Worm (Caenorhabditis elegans): ENCODE data around the gene btf-1.

Gene btf-1

DNA sequence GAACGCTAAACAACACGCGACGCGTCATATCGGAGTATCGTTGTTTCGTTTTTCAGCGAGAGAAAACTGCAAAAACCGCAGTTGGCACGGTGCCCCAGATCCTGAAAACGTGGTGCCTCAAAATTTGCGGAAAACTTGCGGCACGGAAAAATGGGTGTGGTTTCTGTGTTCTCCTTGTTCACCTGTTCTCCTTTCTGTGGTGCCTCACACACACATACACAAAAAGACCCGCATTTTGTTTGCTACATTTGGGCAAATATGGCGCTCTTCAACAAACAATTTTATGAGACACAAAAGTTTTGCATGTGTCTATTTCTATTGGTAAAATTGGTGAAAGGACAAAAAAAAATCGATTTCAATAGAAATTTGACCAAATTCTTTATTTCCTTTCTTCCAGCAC is 1.1 kb upstream of the btf-1 start:
- TF ChIP-seq attf-3 (GFP tag; conservative IDR thresholded peaks at IDR 0.05) (0 out of 2 replicates have a peak, but pooled peaks have one; percentile 8), ceh-100 (GFP tag; IDR thresholded peaks at IDR 0.05) (peak; percentile 60), ztf-3 (GFP tag; optimal IDR thresholded peaks at IDR 0.05) (no peak), ceh-58 (GFP tag; IDR thresholded peaks at IDR 0.05) (no peak), hsf-1 (GFP tag; IDR thresholded peaks at IDR 0.05) (0 out of 2 replicates have a peak, but pooled peaks have one; percentile 23), egl-44 (GFP tag; IDR thresholded peaks at IDR 0.05) (no peak)

DNA sequence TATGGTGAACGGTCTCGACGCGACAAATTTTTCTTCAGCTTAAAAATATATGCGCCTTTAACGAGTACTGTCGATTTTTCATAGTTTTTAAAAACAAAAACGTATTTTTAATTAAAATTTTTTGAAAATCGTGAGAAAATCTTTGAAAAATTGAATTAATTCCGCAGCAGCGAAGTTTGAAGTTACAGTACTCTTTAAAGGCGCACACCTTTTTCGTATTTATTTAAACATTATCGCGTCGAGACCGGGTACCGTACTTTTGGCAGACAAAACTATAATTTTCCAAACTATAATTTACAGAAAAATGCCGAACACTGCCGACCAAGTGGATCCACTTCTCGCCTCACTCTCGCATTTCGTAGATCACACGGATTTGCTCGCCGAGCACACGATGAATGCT is 15.8 kb downstream of the btf-1 start, which contains the start of gene F15D4.2:
Gene F15D4.2, plus strand, starts transcription at position 301 of the 400 bp plus-strand sequence.
- TF ChIP-seq F10E7.11 (tag; optimal IDR thresholded peaks at IDR 0.05) (no peak), Y53F4B.3 (GFP tag; IDR thresholded peaks at IDR 0.05) (no peak), madf-10 (tag; optimal IDR thresholded peaks at IDR 0.05) (no peak), lsy-27 (tag; optimal IDR thresholded peaks at IDR 0.05; ENCODE audit: borderline replicate concordance, insufficient read depth) (no peak), Y53G8AR.9 (GFP tag; conservative IDR thresholded peaks at IDR 0.05) (no peak), atf-7 (tag; optimal IDR thresholded peaks at IDR 0.05) (no peak), somi-1 (GFP tag; optimal IDR thresholded peaks at IDR 0.05) (no peak), nfya-2 (GFP tag; IDR thresholded peaks at IDR 0.05) (no peak), lag-1 (GFP tag; IDR thresholded peaks at IDR 0.05) (no peak), ceh-100 (GFP tag; IDR thresholded peaks at IDR 0.05) (no peak), dpl-1 (GFP tag; optimal IDR thresholded peaks at IDR 0.05) (no peak), ztf-28 (GFP tag; IDR thresholded peaks at IDR 0.05) (no peak), snpc-4 (GFP tag; optimal IDR thresholded peaks at IDR 0.05) (no peak), snpc-4 (tag; optimal IDR thresholded peaks at IDR 0.05) (no peak), cebp-1 (GFP tag; IDR thresholded peaks at IDR 0.05) (no peak), cebp-1 (tag; optimal IDR thresholded peaks at IDR 0.05) (no peak), hlh-26 (GFP tag; conservative IDR thresholded peaks at IDR 0.05) (no peak), aptf-2 (GFP tag; conservative IDR thresholded peaks at IDR 0.05) (no peak), F39B2.1 (GFP tag; IDR thresholded peaks at IDR 0.05) (no peak)

DNA sequence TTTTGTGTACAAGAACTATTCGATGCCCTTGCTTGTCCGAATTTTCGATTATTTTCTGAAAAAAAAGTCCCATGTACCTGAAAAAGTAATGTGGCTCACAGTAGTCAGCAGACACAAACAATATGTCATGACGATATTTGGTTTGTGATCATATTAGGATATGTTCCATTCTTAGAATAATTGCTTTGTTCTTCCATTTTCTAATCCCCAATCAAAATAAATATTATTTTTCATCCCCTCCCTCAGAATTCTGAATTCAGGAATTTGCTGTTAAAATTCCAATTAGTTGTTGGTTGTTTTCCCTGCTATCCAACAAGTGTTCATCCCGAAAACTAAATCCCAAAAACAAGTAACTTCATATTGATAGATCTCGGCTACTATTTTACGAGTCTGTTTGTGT is 19.4 kb downstream of the btf-1 start:
- TF ChIP-seq ZK185.1 (tag; optimal IDR thresholded peaks at IDR 0.05; ENCODE audit: poor library complexity, severe bottlenecking) (no peak), lag-1 (GFP tag; IDR thresholded peaks at IDR 0.05) (no peak), F55B11.4 (tag; optimal IDR thresholded peaks at IDR 0.05; ENCODE audit: borderline replicate concordance, insufficient read depth) (no peak), ceh-27 (GFP tag; optimal IDR thresholded peaks at IDR 0.05) (no peak), attf-5 (GFP tag; optimal IDR thresholded peaks at IDR 0.05) (no peak), dox-1 (GFP tag; IDR thresholded peaks at IDR 0.05) (no peak), ceh-79 (tag; optimal IDR thresholded peaks at IDR 0.05) (no peak), madf-3 (GFP tag; IDR thresholded peaks at IDR 0.05) (no peak), let-526 (GFP tag; IDR thresholded peaks at IDR 0.05) (no peak), ama-1 (optimal IDR thresholded peaks at IDR 0.05) (no peak), ama-1 (GFP tag; optimal IDR thresholded peaks at IDR 0.05) (no peak), nhr-27 (tag; optimal IDR thresholded peaks at IDR 0.05) (no peak), B0035.1 (tag; optimal IDR thresholded peaks at IDR 0.05) (no peak), let-607 (tag; optimal IDR thresholded peaks at IDR 0.05) (no peak), B0336.3 (GFP tag; IDR thresholded peaks at IDR 0.05) (no peak), F52B5.7 (tag; optimal IDR thresholded peaks at IDR 0.05) (no peak), unc-62 (GFP tag; optimal IDR thresholded peaks at IDR 0.05) (no peak), D2030.7 (GFP tag; IDR thresholded peaks at IDR 0.05) (no peak), aptf-3 (GFP tag; IDR thresholded peaks at IDR 0.05) (no peak), mes-4 (tag; optimal IDR thresholded peaks at IDR 0.05) (no peak)
